Fruit fly (Drosophila melanogaster) whole organism, embryonic: ENCODE results near the gene CG12012.

Experiments
- Adf1 ChIP-seq: fragments of 200-800 bp; sonication (Bioruptor generic); IDR thresholded peaks from 2 replicates; pipeline ENCODE4 v1.3.6; 2022; ENCODE audit warnings: missing biosample characterization, missing genetic modification characterization
- CG10462 ChIP-seq: fragments of 200-800 bp; sonication (Bioruptor generic); optimal IDR thresholded peaks from 2 replicates; lab custom pipeline; 2016; ENCODE audit warnings: missing biosample characterization, missing genetic modification characterization
- CG11093 ChIP-seq: fragments of 200-800 bp; sonication (Bioruptor generic); IDR thresholded peaks from 3 replicates; pipeline ENCODE4 v1.3.6; 2022; ENCODE audit warnings: missing biosample characterization, missing genetic modification characterization
- CG11560 ChIP-seq: fragments of 200-800 bp; sonication (Bioruptor generic); IDR thresholded peaks from 3 replicates; pipeline ENCODE4 v1.3.6; 2022; ENCODE audit warnings: missing biosample characterization, missing genetic modification characterization
- CG13123 ChIP-seq: fragments of 200-800 bp; sonication (Bioruptor generic); optimal IDR thresholded peaks from 2 replicates; lab custom pipeline; 2016; ENCODE audit warnings: missing biosample characterization, missing genetic modification characterization
- CG3281 ChIP-seq: fragments of 200-800 bp; sonication (Bioruptor generic); optimal IDR thresholded peaks from 3 replicates; lab custom pipeline; 2017; ENCODE audit warnings: missing biosample characterization, mild to moderate bottlenecking, missing genetic modification characterization
- CG3407 ChIP-seq: fragments of 200-800 bp; sonication (Bioruptor generic); optimal IDR thresholded peaks from 2 replicates; lab custom pipeline; 2018; ENCODE audit warnings: missing biosample characterization, mild to moderate bottlenecking, missing genetic modification characterization
- CG5953 ChIP-seq: fragments of 200-800 bp; sonication (Bioruptor generic); IDR thresholded peaks from 2 replicates; pipeline ENCODE4 v1.3.6; 2022; ENCODE audit warnings: missing biosample characterization, missing genetic modification characterization
- CG6791 ChIP-seq: fragments of 200-800 bp; sonication (Bioruptor generic); IDR thresholded peaks from 3 replicates; pipeline ENCODE4 v1.3.6; 2022; ENCODE audit warnings: missing biosample characterization, missing genetic modification characterization; ENCODE audit not compliant: partially characterized antibody
- CG7745 ChIP-seq: fragments of 200-800 bp; sonication (Bioruptor generic); optimal IDR thresholded peaks from 2 replicates; lab custom pipeline; 2018; ENCODE audit warnings: missing biosample characterization, mild to moderate bottlenecking, missing genetic modification characterization, moderate library complexity
- CG8478 ChIP-seq: fragments of >200 bp; optimal IDR thresholded peaks from 2 replicates; lab custom pipeline; 2018
- CG8765 ChIP-seq: fragments of 200-800 bp; sonication (Bioruptor generic); IDR thresholded peaks from 2 replicates; pipeline ENCODE4 v1.3.6; 2022; ENCODE audit warnings: missing biosample characterization, missing genetic modification characterization
- Chrac-16 ChIP-seq: fragments of 200-800 bp; sonication (Bioruptor generic); optimal IDR thresholded peaks from 3 replicates; lab custom pipeline; 2016; ENCODE audit warnings: missing biosample characterization, missing genetic modification characterization
- D ChIP-seq, 2 experiments: fragments of 200-800 bp in 1 of 2; fragments of >200 bp in 1 of 2; sonication (Bioruptor generic) in 1 of 2; optimal IDR thresholded peaks; 2 replicates in 1 of 2; 3 replicates in 1 of 2; lab custom pipeline; 2017; ENCODE audit warnings: mild to moderate bottlenecking in 1 of 2, missing biosample characterization in 1 of 2, missing genetic modification characterization in 1 of 2, missing genetic modification reagents in 1 of 2
- D19B ChIP-seq: fragments of 200-800 bp; sonication (Bioruptor generic); optimal IDR thresholded peaks from 2 replicates; lab custom pipeline; 2017; ENCODE audit warnings: missing biosample characterization, mild to moderate bottlenecking, missing genetic modification characterization
- Dek ChIP-seq: fragments of 200-800 bp; sonication (Bioruptor generic); optimal IDR thresholded peaks from 3 replicates; lab custom pipeline; 2019; ENCODE audit warnings: missing biosample characterization, mild to moderate bottlenecking, missing genetic modification characterization, moderate library complexity
- Doc3 ChIP-seq: fragments of 200-800 bp; sonication (Bioruptor generic); IDR thresholded peaks from 3 replicates; pipeline ENCODE4 v1.3.6; 2022; ENCODE audit warnings: missing biosample characterization, missing genetic modification characterization; ENCODE audit not compliant: partially characterized antibody
- Gug ChIP-seq: fragments of 200-800 bp; sonication (Bioruptor generic); IDR thresholded peaks from 4 replicates; pipeline ENCODE4 v1.3.6; 2022; ENCODE audit warnings: missing biosample characterization, missing genetic modification characterization
- HLH3B ChIP-seq: fragments of 200-800 bp; sonication (Bioruptor generic); IDR thresholded peaks from 2 replicates; pipeline ENCODE4 v1.3.6; 2022; ENCODE audit warnings: missing biosample characterization, missing genetic modification characterization
- Hand ChIP-seq: fragments of 200-800 bp; sonication (Bioruptor generic); optimal IDR thresholded peaks from 2 replicates; lab custom pipeline; 2017; ENCODE audit warnings: mild to moderate bottlenecking, missing biosample characterization, missing genetic modification reagents, missing genetic modification characterization
- Hmx ChIP-seq: fragments of 200-800 bp; sonication (Bioruptor generic); optimal IDR thresholded peaks from 2 replicates; lab custom pipeline; 2016; ENCODE audit warnings: missing biosample characterization, missing genetic modification characterization
- Hr78 ChIP-seq, 2 experiments: fragments of 200-800 bp in 1 of 2; fragments of >200 bp in 1 of 2; sonication (Bioruptor generic) in 1 of 2; optimal IDR thresholded peaks; 2 replicates each; lab custom pipeline; 2017 to 2019; ENCODE audit warnings: missing biosample characterization in 2 of 2, missing genetic modification characterization in 2 of 2, mild to moderate bottlenecking in 1 of 2, moderate library complexity in 1 of 2
- Myb ChIP-seq: fragments of 200-800 bp; sonication (Bioruptor generic); optimal IDR thresholded peaks from 2 replicates; lab custom pipeline; 2016; ENCODE audit warnings: missing biosample characterization, missing genetic modification characterization
- Neu2 ChIP-seq: fragments of 200-800 bp; sonication (Bioruptor generic); optimal IDR thresholded peaks from 3 replicates; lab custom pipeline; 2016; ENCODE audit warnings: missing biosample characterization, missing genetic modification characterization, borderline replicate concordance
- Nf-YB ChIP-seq: fragments of 200-800 bp; sonication (Bioruptor generic); optimal IDR thresholded peaks from 3 replicates; lab custom pipeline; 2019; ENCODE audit warnings: missing biosample characterization, mild to moderate bottlenecking, missing genetic modification characterization, moderate library complexity
- NfI ChIP-seq: fragments of 200-800 bp; sonication (Bioruptor generic); optimal IDR thresholded peaks from 3 replicates; lab custom pipeline; 2018; ENCODE audit warnings: missing biosample characterization, mild to moderate bottlenecking, missing genetic modification characterization, moderate library complexity
- PHDP ChIP-seq: fragments of 200-800 bp; sonication (Bioruptor generic); optimal IDR thresholded peaks from 3 replicates; lab custom pipeline; 2018; ENCODE audit warnings: missing biosample characterization, mild to moderate bottlenecking, missing genetic modification characterization, moderate library complexity
- ato ChIP-seq: fragments of 200-800 bp; sonication (Bioruptor generic); IDR thresholded peaks from 2 replicates; pipeline ENCODE4 v1.3.6; 2022; ENCODE audit warnings: missing biosample characterization, missing genetic modification characterization; ENCODE audit not compliant: partially characterized antibody
- bowl ChIP-seq: fragments of 200-800 bp; sonication (Bioruptor generic); IDR thresholded peaks from 2 replicates; pipeline ENCODE4 v1.3.6; 2022; ENCODE audit warnings: missing biosample characterization, missing genetic modification characterization
- chinmo ChIP-seq: fragments of 200-800 bp; sonication (Bioruptor generic); IDR thresholded peaks from 4 replicates; pipeline ENCODE4 v1.3.6; 2022; ENCODE audit warnings: missing biosample characterization, missing genetic modification characterization; ENCODE audit not compliant: partially characterized antibody
- croc ChIP-seq: fragments of 200-800 bp; sonication (Bioruptor generic); conservative IDR thresholded peaks from 3 replicates; pipeline ENCODE4 v1.3.6; 2022; ENCODE audit warnings: missing biosample characterization, missing genetic modification characterization
- crp ChIP-seq, 2 experiments: fragments of 200-800 bp; sonication (Bioruptor generic); optimal IDR thresholded peaks; 2 replicates in 1 of 2; 3 replicates in 1 of 2; lab custom pipeline; 2017; ENCODE audit warnings: missing biosample characterization in 2 of 2, missing genetic modification characterization in 2 of 2, mild to moderate bottlenecking in 1 of 2, moderate library complexity in 1 of 2
- cwo ChIP-seq: fragments of 200-800 bp; sonication (Bioruptor generic); optimal IDR thresholded peaks from 3 replicates; lab custom pipeline; 2017; ENCODE audit warnings: missing biosample characterization, missing genetic modification characterization, mild to moderate bottlenecking, moderate library complexity, missing genetic modification reagents
- gro ChIP-seq: fragments of 200-800 bp; sonication (Bioruptor generic); optimal IDR thresholded peaks from 2 replicates; lab custom pipeline; 2016; ENCODE audit warnings: missing biosample characterization, missing genetic modification characterization
- kah ChIP-seq: fragments of 200-800 bp; sonication (Bioruptor generic); optimal IDR thresholded peaks from 2 replicates; lab custom pipeline; 2018; ENCODE audit warnings: missing biosample characterization, mild to moderate bottlenecking, missing genetic modification characterization
- ken ChIP-seq: fragments of 200-800 bp; sonication (Bioruptor generic); IDR thresholded peaks from 3 replicates; pipeline ENCODE4 v1.3.6; 2022; ENCODE audit warnings: missing biosample characterization, missing genetic modification characterization
- kni ChIP-seq: fragments of 200-800 bp; sonication (Bioruptor generic); optimal IDR thresholded peaks from 3 replicates; lab custom pipeline; 2017; ENCODE audit warnings: mild to moderate bottlenecking, missing biosample characterization, missing genetic modification reagents, missing genetic modification characterization
- lmd ChIP-seq: fragments of 200-800 bp; sonication (Bioruptor generic); IDR thresholded peaks from 2 replicates; pipeline ENCODE4 v1.3.6; 2022; ENCODE audit warnings: missing biosample characterization, missing genetic modification characterization
- nmo ChIP-seq: fragments of 200-800 bp; sonication (Bioruptor generic); optimal IDR thresholded peaks from 2 replicates; lab custom pipeline; 2018; ENCODE audit warnings: missing biosample characterization, mild to moderate bottlenecking, missing genetic modification characterization, moderate library complexity
- oc ChIP-seq: fragments of 200-800 bp; sonication (Bioruptor generic); optimal IDR thresholded peaks from 2 replicates; lab custom pipeline; 2018; ENCODE audit warnings: missing biosample characterization, mild to moderate bottlenecking, missing genetic modification characterization, moderate library complexity
- odd ChIP-seq: fragments of 200-800 bp; sonication (Bioruptor generic); optimal IDR thresholded peaks from 2 replicates; lab custom pipeline; 2017; ENCODE audit warnings: missing biosample characterization, mild to moderate bottlenecking, missing genetic modification characterization
- pan ChIP-seq, 4 experiments: fragments of >200 bp in 3 of 4; fragments of 200-800 bp in 1 of 4; sonication (Bioruptor generic) in 1 of 4; optimal IDR thresholded peaks in 3 of 4; IDR thresholded peaks in 1 of 4; 2 replicates each; pipeline versions ENCODE4 v1.3.6 to Lab custom; 2017 to 2022; ENCODE audit warnings: missing biosample characterization in 2 of 4, missing genetic modification characterization in 2 of 4, mixed read lengths in 1 of 4
- sqz ChIP-seq: fragments of 200-800 bp; sonication (Bioruptor generic); optimal IDR thresholded peaks from 3 replicates; lab custom pipeline; 2018; ENCODE audit warnings: missing biosample characterization, mild to moderate bottlenecking, missing genetic modification characterization
- stc ChIP-seq: fragments of 200-800 bp; sonication (Bioruptor generic); IDR thresholded peaks from 2 replicates; pipeline ENCODE4 v1.3.6; 2022; ENCODE audit warnings: missing biosample characterization, missing genetic modification characterization
- twi ChIP-seq: fragments of 200-800 bp; optimal IDR thresholded peaks from 2 replicates; lab custom pipeline; 2019; ENCODE audit warnings: missing biosample characterization, mild to moderate bottlenecking, missing genetic modification characterization, moderate library complexity
- usp ChIP-seq: fragments of >200 bp; optimal IDR thresholded peaks from 2 replicates; lab custom pipeline; 2017; ENCODE audit warnings: missing biosample characterization, missing genetic modification characterization
- vvl ChIP-seq: fragments of 200-800 bp; sonication (Bioruptor generic); IDR thresholded peaks from 2 replicates; pipeline ENCODE4 v1.3.6; 2022; ENCODE audit warnings: missing biosample characterization, missing genetic modification characterization
- z ChIP-seq: fragments of 200-800 bp; sonication (Bioruptor generic); IDR thresholded peaks from 3 replicates; pipeline ENCODE4 v1.3.6; 2022; ENCODE audit warnings: missing biosample characterization, missing genetic modification characterization

The CG12012 gene

DNA sequence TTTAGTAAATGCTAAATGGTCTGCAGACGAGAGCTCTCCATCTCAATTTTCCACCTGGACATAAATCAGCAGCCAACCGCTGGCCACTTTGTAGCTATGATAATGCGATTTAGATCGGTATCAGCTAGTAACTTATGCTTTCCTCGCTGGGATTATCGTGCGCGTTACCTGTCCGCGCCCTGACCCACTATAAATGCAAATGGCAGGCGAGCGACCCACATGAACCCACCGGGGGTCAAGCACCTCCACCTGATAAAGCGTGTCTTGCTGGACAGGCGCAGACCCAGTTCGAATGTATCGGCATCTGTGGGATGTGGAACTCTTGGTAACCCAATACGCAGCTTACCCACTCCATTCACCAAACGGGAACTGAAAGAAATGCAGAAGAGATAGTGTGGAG is 23.3 kb upstream of the CG12012 start:
- peak in 1 of 2 experiments; percentile 90 for TF ChIP-seq Hr78 (GFP tag; optimal IDR thresholded peaks at IDR 0.05; lab: Kevin White, UChicago)
- TF ChIP-seq pan (optimal IDR thresholded peaks at IDR 0.05; lab: Kevin White, UChicago), result no peak
- TF ChIP-seq pan (GFP tag; optimal IDR thresholded peaks at IDR 0.05 in 1 of 2, IDR thresholded peaks at IDR 0.05 in 1 of 2), result no peak
- no peak for TF ChIP-seq CG7745 (tag; lab: Kevin White, UChicago)
- no peak for TF ChIP-seq usp
- TF ChIP-seq CG13123 (GFP tag; lab: Kevin White, UChicago), result no peak
- peak; percentile 59; the same call in 1 of the 2 replicates for TF ChIP-seq vvl (GFP tag; lab: Robert Waterston, UW)
- TF ChIP-seq stc, result no peak
- no peak for TF ChIP-seq Chrac-16 (GFP tag; lab: Kevin White, UChicago)
- TF ChIP-seq ato (GFP tag; lab: Robert Waterston, UW), result no peak
- no peak for TF ChIP-seq crp (GFP tag; optimal IDR thresholded peaks at IDR 0.05; lab: Kevin White, UChicago)
- TF ChIP-seq chinmo (GFP tag; lab: Robert Waterston, UW), result no peak
- peak; percentile 74 for TF ChIP-seq oc
- no peak for TF ChIP-seq CG3407 (GFP tag; lab: Kevin White, UChicago)
- no peak for TF ChIP-seq sqz (GFP tag; lab: Kevin White, UChicago)
- TF ChIP-seq kni, result peak; percentile 42
- no peak for TF ChIP-seq ken (GFP tag; lab: Robert Waterston, UW)
- no peak for TF ChIP-seq twi (tag; lab: Kevin White, UChicago)
- no peak for TF ChIP-seq Dek
- no peak for TF ChIP-seq HLH3B (GFP tag; lab: Robert Waterston, UW)

DNA sequence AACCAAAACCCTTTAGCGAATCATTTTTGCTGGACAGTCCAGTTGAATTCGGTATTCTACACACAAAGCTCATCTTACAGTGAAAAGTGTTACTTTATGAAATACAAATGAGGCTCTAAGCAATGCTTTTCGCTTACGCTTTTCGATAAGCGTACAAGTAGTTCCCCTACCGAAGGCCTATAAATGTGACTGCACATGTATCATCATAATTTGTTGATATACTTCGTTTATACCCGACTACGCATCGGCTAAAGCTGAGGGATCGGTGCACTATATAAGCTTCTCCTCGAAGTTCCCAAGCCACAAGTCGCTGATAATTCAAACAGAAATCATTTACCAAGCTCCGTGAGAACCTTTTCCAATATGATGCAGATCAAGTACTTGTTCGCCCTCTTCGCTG is 7.3 kb upstream of the CG12012 start, which contains the start of gene Drs:
Gene Drs (plus strand): TSS at position 301 of the 400 bp plus-strand sequence.
- TF ChIP-seq nmo (no peak), Gug (no peak), CG8765 (GFP tag; lab: Robert Waterston, UW) (no peak), CG10462 (GFP tag; lab: Kevin White, UChicago) (no peak), D19B (GFP tag; lab: Kevin White, UChicago) (no peak), odd (GFP tag; lab: Kevin White, UChicago) (no peak), lmd (GFP tag; lab: Robert Waterston, UW) (no peak), Hmx (no peak), CG8478 (lab: Kevin White, UChicago) (no peak), stc (no peak), cwo (GFP tag; lab: Kevin White, UChicago) (no peak), CG3281 (no peak), CG11093 (GFP tag; lab: Robert Waterston, UW) (no peak), CG6791 (no peak), PHDP (tag; lab: Kevin White, UChicago) (no peak), croc (GFP tag; lab: Robert Waterston, UW) (no peak), CG5953 (GFP tag; lab: Robert Waterston, UW) (no peak)

DNA sequence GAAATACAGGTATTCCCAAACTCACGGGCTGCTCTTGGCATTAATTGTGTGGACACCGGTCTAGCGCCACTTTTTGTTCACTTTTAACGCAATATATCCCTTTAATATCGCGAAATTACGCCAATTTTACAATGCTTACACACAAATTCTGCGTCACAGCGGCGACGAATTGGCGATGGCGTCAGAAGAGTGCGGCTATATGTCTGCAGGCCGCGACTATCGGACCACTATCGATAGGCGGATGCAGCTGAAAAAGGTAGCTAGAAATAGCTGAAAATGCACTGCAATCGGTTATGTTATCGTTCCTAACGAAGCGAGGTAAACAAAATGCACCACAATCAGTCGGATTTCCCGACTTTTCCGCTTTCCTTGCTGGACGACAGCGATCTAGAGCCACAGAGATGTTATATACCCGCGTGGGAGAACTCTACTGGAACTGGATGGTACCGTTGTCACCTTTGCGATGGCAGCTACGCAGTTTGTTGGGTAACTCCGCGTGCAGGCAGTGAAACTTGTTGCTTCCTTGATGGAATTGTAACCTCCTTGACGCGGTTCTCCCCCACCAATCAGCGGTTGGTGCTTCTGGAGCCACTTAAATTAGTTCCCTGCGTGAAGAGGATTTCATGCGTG is 2.4 kb upstream of the CG12012 start, which contains the start of the genes Ythdc1 and CG12010:
Gene Ythdc1 (minus strand): TSS at position 177 of the 630 bp plus-strand sequence.
Gene CG12010 (plus strand): TSS at position 289 of the 630 bp plus-strand sequence.
- peak; percentile 92 for TF ChIP-seq Nf-YB
- TF ChIP-seq Hand (GFP tag; lab: Kevin White, UChicago), result no peak
- peak; percentile 70 for TF ChIP-seq Adf1
- peak; percentile 67; the same call in 2 of the 3 replicates for TF ChIP-seq Doc3 (GFP tag; lab: Robert Waterston, UW)
- TF ChIP-seq D (optimal IDR thresholded peaks at IDR 0.05; lab: Kevin White, UChicago), result peak; percentile 47
- TF ChIP-seq D (GFP tag; optimal IDR thresholded peaks at IDR 0.05; lab: Kevin White, UChicago), result no peak
- TF ChIP-seq gro (GFP tag; lab: Kevin White, UChicago), result peak; percentile 34
- peak; percentile 72; the same call in 1 of the 3 replicates for TF ChIP-seq CG11560 (tag; lab: Robert Waterston, UW)
- TF ChIP-seq kah, result peak; percentile 31
- TF ChIP-seq NfI, result no peak
- peak; percentile 45 for TF ChIP-seq Myb
- TF ChIP-seq bowl, result no peak
- no peak for TF ChIP-seq z (GFP tag; lab: Robert Waterston, UW)
- peak; percentile 76 for TF ChIP-seq Neu2 (GFP tag; lab: Kevin White, UChicago)
